Worm (Caenorhabditis elegans): Measurements from ENCODE around the gene F45D11.14.

- TF ChIP-seq dao-5 (tag; optimal IDR thresholded peaks at IDR 0.05) = no peak
- no peak for TF ChIP-seq him-1 (tag; optimal IDR thresholded peaks at IDR 0.05)
Observed at ce11 chrII:1045692-1046091, 39.4 kb upstream of the F45D11.14 start, which contains the start of gene str-148.

Data from whole organism, L4/young adult.